Worm (Caenorhabditis elegans) whole organism, young adult: ENCODE results near the gene K04A8.19.

Source experiments
- F22D6.2 ChIP-seq: sonication (generic microtip); optimal IDR thresholded peaks from 2 replicates; lab custom pipeline; 2016; ENCODE audit warnings: mild to moderate bottlenecking, missing genetic modification characterization, missing compliant biosample characterization
- F23B12.7 ChIP-seq: sonication (generic microtip); optimal IDR thresholded peaks from 2 replicates; lab custom pipeline; 2017; ENCODE audit warnings: missing genetic modification characterization, mild to moderate bottlenecking, missing compliant biosample characterization, antibody characterized with exemption, moderate library complexity; ENCODE audit not compliant: insufficient read depth
- F33H1.4 ChIP-seq: fragments of 200-800 bp; sonication (Bioruptor generic); IDR thresholded peaks from 2 replicates; pipeline ENCODE4 v1.3.6; 2022; ENCODE audit warnings: missing genetic modification reagents, missing genetic modification characterization, missing compliant biosample characterization
- F49E8.2 ChIP-seq: sonication (generic microtip); optimal IDR thresholded peaks from 3 replicates; lab custom pipeline; 2017; ENCODE audit warnings: missing genetic modification characterization, mild to moderate bottlenecking, missing compliant biosample characterization, antibody characterized with exemption, moderate library complexity; ENCODE audit not compliant: insufficient read depth
- F52B5.7 ChIP-seq: sonication (generic microtip); optimal IDR thresholded peaks from 2 replicates; lab custom pipeline; 2016; ENCODE audit warnings: mild to moderate bottlenecking, missing genetic modification characterization, missing compliant biosample characterization
- K12H6.12 ChIP-seq: fragments of 200-800 bp; sonication (Bioruptor generic); optimal IDR thresholded peaks from 2 replicates; lab custom pipeline; 2018; ENCODE audit warnings: mild to moderate bottlenecking, missing genetic modification characterization, missing compliant biosample characterization
- T07F8.4 ChIP-seq: sonication (generic microtip); optimal IDR thresholded peaks from 2 replicates; lab custom pipeline; 2016; ENCODE audit warnings: mild to moderate bottlenecking, missing genetic modification characterization, moderate library complexity, missing compliant biosample characterization
- T26A5.8 ChIP-seq: sonication (generic microtip); optimal IDR thresholded peaks from 2 replicates; lab custom pipeline; 2016; ENCODE audit warnings: missing genetic modification characterization, missing compliant biosample characterization
- Y56A3A.18 ChIP-seq: fragments of 200-800 bp; sonication (Bioruptor generic); IDR thresholded peaks from 2 replicates; pipeline ENCODE4 v1.3.6; 2022; ENCODE audit warnings: missing genetic modification reagents, missing genetic modification characterization, missing compliant biosample characterization
- Y79H2A.3 ChIP-seq: fragments of 200-800 bp; sonication (Bioruptor generic); conservative IDR thresholded peaks from 2 replicates; pipeline ENCODE4 v1.3.6; 2022; ENCODE audit warnings: missing genetic modification reagents, missing genetic modification characterization, missing compliant biosample characterization
- Y95B8A.8 ChIP-seq: fragments of 200-800 bp; sonication (Bioruptor generic); IDR thresholded peaks from 2 replicates; pipeline ENCODE4 v1.3.6; 2022; ENCODE audit warnings: missing genetic modification reagents, missing genetic modification characterization, missing compliant biosample characterization
- aptf-3 ChIP-seq: fragments of 200-800 bp; sonication (Bioruptor generic); IDR thresholded peaks from 2 replicates; pipeline ENCODE4 v1.3.6; 2022; ENCODE audit warnings: missing genetic modification characterization, missing compliant biosample characterization
- atf-7 ChIP-seq: sonication (generic microtip); optimal IDR thresholded peaks from 2 replicates; lab custom pipeline; 2017; ENCODE audit warnings: mild to moderate bottlenecking, missing genetic modification characterization, missing compliant biosample characterization
- cebp-1 ChIP-seq, 2 experiments: fragments of 200-800 bp in 1 of 2; sonication (Bioruptor generic) in 1 of 2; sonication (generic microtip) in 1 of 2; IDR thresholded peaks in 1 of 2; optimal IDR thresholded peaks in 1 of 2; 2 replicates each; pipeline versions ENCODE4 v1.3.6 to Lab custom; 2017 to 2022; ENCODE audit warnings: missing compliant biosample characterization in 2 of 2, missing genetic modification characterization in 2 of 2, mild to moderate bottlenecking in 1 of 2, missing genetic modification reagents in 1 of 2, moderate library complexity in 1 of 2
- chd-7 ChIP-seq: sonication (generic microtip); optimal IDR thresholded peaks from 2 replicates; lab custom pipeline; 2016; ENCODE audit warnings: mild to moderate bottlenecking, missing genetic modification characterization, moderate library complexity, missing compliant biosample characterization
- egl-44 ChIP-seq: fragments of 200-800 bp; sonication (Bioruptor generic); IDR thresholded peaks from 2 replicates; pipeline ENCODE4 v1.3.6; 2022; ENCODE audit warnings: missing genetic modification reagents, missing genetic modification characterization, missing compliant biosample characterization
- gei-17 ChIP-seq: fragments of 200-800 bp; sonication (Bioruptor generic); optimal IDR thresholded peaks from 2 replicates; lab custom pipeline; 2018; ENCODE audit warnings: mild to moderate bottlenecking, missing genetic modification characterization, missing compliant biosample characterization
- him-1 ChIP-seq: sonication (generic microtip); optimal IDR thresholded peaks from 2 replicates; lab custom pipeline; 2016; ENCODE audit warnings: missing genotype, missing genetic modification reagents, missing genetic modification characterization, missing compliant biosample characterization
- let-526 ChIP-seq: fragments of 200-800 bp; sonication (Bioruptor generic); IDR thresholded peaks from 2 replicates; pipeline ENCODE4 v1.3.6; 2022; ENCODE audit warnings: missing genetic modification reagents, missing genetic modification characterization, missing compliant biosample characterization
- let-607 ChIP-seq, 2 experiments: fragments of 200-800 bp in 1 of 2; sonication (Bioruptor generic) in 1 of 2; sonication (generic microtip) in 1 of 2; optimal IDR thresholded peaks; 2 replicates each; lab custom pipeline; 2016 to 2018; ENCODE audit warnings: mild to moderate bottlenecking in 2 of 2, missing compliant biosample characterization in 2 of 2, missing genetic modification characterization in 2 of 2, moderate library complexity in 2 of 2, missing genotype in 1 of 2
- lin-26 ChIP-seq: fragments of 200-800 bp; sonication (Bioruptor generic); IDR thresholded peaks from 2 replicates; pipeline ENCODE4 v1.3.6; 2022; ENCODE audit warnings: missing genetic modification reagents, missing genetic modification characterization, missing compliant biosample characterization
- lsl-1 ChIP-seq: fragments of 200-800 bp; sonication (Bioruptor generic); optimal IDR thresholded peaks from 2 replicates; lab custom pipeline; 2018; ENCODE audit warnings: mild to moderate bottlenecking, missing genetic modification characterization, moderate library complexity, missing compliant biosample characterization
- madf-6 ChIP-seq: fragments of 200-800 bp; sonication (Bioruptor generic); IDR thresholded peaks from 2 replicates; pipeline ENCODE4 v1.3.6; 2022; ENCODE audit warnings: missing genetic modification reagents, missing genetic modification characterization, missing compliant biosample characterization
- mel-28 ChIP-seq: sonication (generic microtip); optimal IDR thresholded peaks from 2 replicates; lab custom pipeline; 2016; ENCODE audit warnings: borderline replicate concordance, mild to moderate bottlenecking, missing genetic modification characterization, missing compliant biosample characterization
- nfyb-1 ChIP-seq: fragments of 200-800 bp; sonication (Bioruptor generic); IDR thresholded peaks from 2 replicates; pipeline ENCODE4 v1.3.6; 2022; ENCODE audit warnings: missing genetic modification reagents, missing genetic modification characterization, missing compliant biosample characterization
- tbp1 ChIP-seq: fragments of 200-800 bp; sonication (Bioruptor generic); optimal IDR thresholded peaks from 2 replicates; lab custom pipeline; 2018; ENCODE audit warnings: mild to moderate bottlenecking, missing genetic modification characterization, missing compliant biosample characterization
- tlf-1 ChIP-seq: fragments of 200-800 bp; sonication (Bioruptor generic); optimal IDR thresholded peaks from 2 replicates; lab custom pipeline; 2018; ENCODE audit warnings: mild to moderate bottlenecking, missing genetic modification characterization, missing compliant biosample characterization
- xnd-1 ChIP-seq: sonication (generic microtip); optimal IDR thresholded peaks from 2 replicates; lab custom pipeline; 2016; ENCODE audit warnings: missing genotype, missing genetic modification reagents, missing genetic modification characterization, missing compliant biosample characterization
- ztf-18 ChIP-seq: sonication (generic microtip); optimal IDR thresholded peaks from 2 replicates; lab custom pipeline; 2016; ENCODE audit warnings: missing genotype, mild to moderate bottlenecking, missing genetic modification characterization, missing compliant biosample characterization
- ztf-22 ChIP-seq: fragments of 200-800 bp; sonication (Bioruptor generic); optimal IDR thresholded peaks from 2 replicates; lab custom pipeline; 2018; ENCODE audit warnings: mild to moderate bottlenecking, missing genetic modification characterization, moderate library complexity, missing compliant biosample characterization

K04A8.19 gene

DNA sequence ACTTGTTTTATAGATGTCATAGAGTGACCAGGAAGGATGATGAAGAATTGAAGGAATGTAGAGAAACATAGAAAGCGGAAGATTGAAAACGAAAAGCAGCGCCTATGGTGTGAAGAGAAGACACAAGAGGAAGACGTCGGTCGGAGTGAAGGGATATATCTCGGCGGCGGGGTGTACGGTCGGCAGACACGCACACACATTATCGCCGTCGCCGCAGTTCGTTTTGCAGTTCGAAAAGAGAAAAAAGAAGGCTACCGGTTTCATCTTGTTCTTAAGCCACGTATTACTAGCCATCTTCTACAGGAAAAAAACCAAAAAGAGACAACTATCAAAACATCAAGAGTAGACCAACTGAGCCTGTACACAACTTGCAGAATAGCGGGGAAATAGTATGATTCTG lies 40.9 kb downstream of the K04A8.19 start:
- TF ChIP-seq Y56A3A.18 (GFP tag; lab: Robert Waterston, UW) (no peak), let-607 (tag; optimal IDR thresholded peaks at IDR 0.05; lab: Kevin White, UChicago) (peak in 1 of 2 experiments; percentile 87)

DNA sequence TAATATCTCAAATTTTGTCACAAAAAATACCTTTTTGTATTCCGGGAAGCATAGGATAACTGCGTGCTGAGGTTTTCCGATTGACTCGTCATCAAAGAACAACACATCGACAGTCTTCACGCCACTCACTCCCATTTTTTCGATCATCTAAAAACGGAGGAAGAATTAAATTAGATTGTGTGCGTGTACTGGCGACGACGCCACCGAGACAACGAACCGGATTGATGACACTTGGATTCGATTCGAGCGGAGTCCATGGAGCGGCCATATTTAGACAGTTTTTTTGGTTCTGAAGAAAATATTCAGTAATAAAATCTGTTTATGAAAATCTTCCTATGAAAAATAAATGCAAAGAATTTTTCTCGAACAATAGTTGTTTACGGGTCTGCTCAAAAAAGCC lies 43.1 kb downstream of the K04A8.19 start, which contains the start of gene ubh-1:
Gene ubh-1, minus strand, starts transcription at position 289 of the 400 bp plus-strand sequence.
- no peak for TF ChIP-seq T26A5.8 (tag; lab: Kevin White, UChicago)
- 0 out of 2 replicates have a peak, but pooled peaks have one; percentile 10 for TF ChIP-seq nfyb-1
- TF ChIP-seq mel-28 (tag; lab: Kevin White, UChicago): no peak
- TF ChIP-seq F49E8.2 (tag; lab: Kevin White, UChicago): no peak
- TF ChIP-seq, all 124 proteins: peak for 1

DNA sequence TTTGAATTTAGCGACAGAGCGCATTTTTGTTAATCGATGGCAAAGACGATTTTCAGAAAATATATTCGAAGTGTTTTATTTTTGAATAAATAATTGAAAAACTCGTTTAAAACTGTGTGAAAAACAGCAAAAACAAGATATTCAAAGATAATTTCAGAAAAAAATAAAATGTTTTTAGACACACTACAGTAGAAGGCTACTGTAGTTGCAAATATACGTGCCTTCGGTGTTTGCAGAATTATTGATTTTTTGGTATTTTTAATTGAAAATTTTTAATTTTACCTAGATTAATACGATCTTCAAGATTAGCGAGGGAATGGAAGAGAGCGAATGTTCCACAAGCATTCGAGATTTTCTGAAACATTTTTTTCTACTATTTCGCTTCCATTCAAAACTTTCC lies 43.6 kb downstream of the K04A8.19 start:
- peak; percentile 3 for TF ChIP-seq xnd-1 (tag; lab: Kevin White, UChicago)
- TF ChIP-seq gei-17 (GFP tag; lab: Kevin White, UChicago): no peak
- TF ChIP-seq lsl-1: peak; percentile 88
- peak; percentile 49; the same call in 1 of the 2 replicates for TF ChIP-seq madf-6 (GFP tag; lab: Robert Waterston, UW)

- TF ChIP-seq F23B12.7 (tag; lab: Kevin White, UChicago): no peak
- TF ChIP-seq let-526 (GFP tag; lab: Robert Waterston, UW): no peak
- no peak for TF ChIP-seq Y95B8A.8 (GFP tag; lab: Robert Waterston, UW)
- TF ChIP-seq F52B5.7 (tag; lab: Kevin White, UChicago): no peak
- TF ChIP-seq egl-44 (GFP tag; lab: Robert Waterston, UW): no peak
- no peak for TF ChIP-seq chd-7 (tag; lab: Kevin White, UChicago)
Measured at ce11 chrV:6509717-6510116, 44.5 kb downstream of the K04A8.19 start, which contains the start of gene ubh-2. TSS of gene ubh-2 (minus strand) at chrV:6509817.

- TF ChIP-seq atf-7 (tag; lab: Kevin White, UChicago): no peak
- TF ChIP-seq T07F8.4 (tag; lab: Kevin White, UChicago): no peak
- no peak for TF ChIP-seq egl-44 (GFP tag; lab: Robert Waterston, UW)
- TF ChIP-seq him-1 (tag; lab: Kevin White, UChicago): no peak
- TF ChIP-seq K12H6.12: no peak
- TF ChIP-seq tlf-1: no peak
- TF ChIP-seq F33H1.4 (GFP tag; lab: Robert Waterston, UW): no peak
- no peak for TF ChIP-seq cebp-1 (GFP tag; IDR thresholded peaks at IDR 0.05; lab: Robert Waterston, UW)
- TF ChIP-seq cebp-1 (tag; optimal IDR thresholded peaks at IDR 0.05; lab: Kevin White, UChicago): no peak
- TF ChIP-seq ztf-18 (tag; lab: Kevin White, UChicago): no peak
Measured at ce11 chrV:6508703-6509102, 45.5 kb downstream of the K04A8.19 start, which contains the start of gene ubh-3. TSS of gene ubh-3 (minus strand) at chrV:6508803.

DNA sequence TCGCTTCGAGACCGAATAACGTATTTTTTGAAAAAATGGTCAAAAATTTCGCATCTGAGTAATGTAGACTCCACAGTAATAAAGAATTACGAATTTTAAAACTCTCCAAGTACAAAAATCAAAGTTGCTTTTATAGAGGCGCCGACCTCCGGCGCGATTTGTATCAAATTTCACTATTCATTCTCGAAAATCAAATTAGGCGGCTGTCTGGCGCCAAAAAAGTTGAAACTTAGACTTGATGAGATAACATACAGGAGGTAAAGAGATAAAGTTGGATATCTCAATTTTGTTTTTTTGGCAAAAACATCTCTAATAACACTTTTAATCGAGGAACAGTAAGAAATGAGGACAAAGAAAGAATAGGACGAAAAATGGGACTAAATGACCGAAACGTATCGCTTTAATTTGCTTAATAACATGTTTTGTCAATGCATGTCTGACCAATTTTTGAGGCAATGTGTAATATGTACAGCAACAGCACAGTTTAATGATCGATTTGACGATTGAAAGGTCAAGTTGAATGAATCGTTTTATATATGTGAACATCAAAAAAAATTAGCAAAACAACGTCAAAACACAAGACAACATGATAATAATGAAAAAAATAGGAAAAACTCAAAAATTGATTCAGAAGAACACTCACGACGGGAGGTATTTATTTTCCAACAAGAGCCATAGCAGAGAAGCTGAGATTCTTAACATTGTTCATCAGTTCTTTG lies 47.8 kb downstream of the K04A8.19 start:
- TF ChIP-seq let-607 (tag; optimal IDR thresholded peaks at IDR 0.05; lab: Kevin White, UChicago): no peak
- no peak for TF ChIP-seq ztf-22
- TF ChIP-seq atf-7 (tag; lab: Kevin White, UChicago): no peak
- no peak for TF ChIP-seq lsl-1
- TF ChIP-seq aptf-3 (GFP tag; lab: Robert Waterston, UW): no peak
- TF ChIP-seq tbp1: no peak
- no peak for TF ChIP-seq F22D6.2 (tag; lab: Kevin White, UChicago)
- no peak for TF ChIP-seq him-1 (tag; lab: Kevin White, UChicago)
- no peak for TF ChIP-seq lin-26
- no peak for TF ChIP-seq gei-17 (GFP tag; lab: Kevin White, UChicago)
- no peak for TF ChIP-seq Y79H2A.3 (GFP tag; lab: Robert Waterston, UW)
